Worm (Caenorhabditis elegans) whole organism, L4 larva: Measurements from ENCODE around the gene lin-15A.

Experiments
- T26A8.4 ChIP-seq: fragments of 200-800 bp; sonication (Bioruptor generic); IDR thresholded peaks from 2 replicates; pipeline ENCODE4 v1.3.6; 2022; ENCODE audit warnings: missing genetic modification characterization, missing compliant biosample characterization
- ceh-82 ChIP-seq: sonication (generic microtip); optimal IDR thresholded peaks from 2 replicates; lab custom pipeline; 2017; ENCODE audit warnings: missing biosample characterization, missing genetic modification characterization
- duxl-1 ChIP-seq: sonication (generic microtip); optimal IDR thresholded peaks from 2 replicates; lab custom pipeline; 2016; ENCODE audit warnings: mild to moderate bottlenecking, missing genetic modification characterization, moderate library complexity, missing compliant biosample characterization; ENCODE audit not compliant: poor library complexity
- lin-38 ChIP-seq: fragments of 200-800 bp; sonication (Bioruptor generic); IDR thresholded peaks from 2 replicates; pipeline ENCODE4 v1.3.6; 2022; ENCODE audit warnings: missing genetic modification reagents, missing genetic modification characterization, missing compliant biosample characterization
- lir-3 ChIP-seq: sonication (generic microtip); optimal IDR thresholded peaks from 2 replicates; lab custom pipeline; 2016; ENCODE audit warnings: mild to moderate bottlenecking, missing genetic modification characterization, missing compliant biosample characterization
- mdl-1 ChIP-seq, 2 experiments: fragments of 150-350 bp in 1 of 2; sonication (generic microtip) in 1 of 2; optimal IDR thresholded peaks; 2 replicates each; lab custom pipeline; 2014 to 2017; ENCODE audit warnings: missing biosample characterization in 2 of 2, missing genetic modification characterization in 2 of 2
- snpc-4 ChIP-seq: fragments of 150-350 bp; optimal IDR thresholded peaks from 2 replicates; lab custom pipeline; 2014; ENCODE audit warnings: missing biosample characterization, missing genetic modification characterization

ce11 chrX:15718325-15718724 lies 13.4 kb upstream of the lin-15A start, which contains the start of gene ZK662.6:
- TF ChIP-seq ceh-82 (tag; lab: Kevin White, UChicago), result no peak
- TF ChIP-seq T26A8.4, result no peak
- no peak for TF ChIP-seq duxl-1 (tag; lab: Kevin White, UChicago)
- no peak for TF ChIP-seq mdl-1 (tag; optimal IDR thresholded peaks at IDR 0.05; lab: Kevin White, UChicago)
- no peak for TF ChIP-seq lir-3 (tag; lab: Kevin White, UChicago)
- no peak for TF ChIP-seq snpc-4 (tag; lab: Kevin White, UChicago)
- no peak for TF ChIP-seq lin-38 (GFP tag; lab: Robert Waterston, UW)
